Worm (Caenorhabditis elegans) whole organism, early embryonic: ENCODE results near the gene fbxa-106.

Experiments used
- B0310.2 ChIP-seq: sonication (generic microtip); optimal IDR thresholded peaks from 2 replicates; lab custom pipeline; 2016; ENCODE audit warnings: mild to moderate bottlenecking, missing genetic modification characterization, missing compliant biosample characterization
- F13C5.2 ChIP-seq: sonication (generic microtip); optimal IDR thresholded peaks from 2 replicates; lab custom pipeline; 2017; ENCODE audit warnings: mild to moderate bottlenecking, missing genetic modification characterization, inconsistent platforms, missing compliant biosample characterization
- aly-1 ChIP-seq: sonication (generic microtip); optimal IDR thresholded peaks from 2 replicates; lab custom pipeline; 2016; ENCODE audit warnings: missing genetic modification characterization, missing compliant biosample characterization
- ama-1 ChIP-seq: fragments of 150-350 bp; optimal IDR thresholded peaks from 2 replicates; lab custom pipeline; 2014
- ceh-13 ChIP-seq: fragments of 200-800 bp; sonication (Bioruptor generic); optimal IDR thresholded peaks from 2 replicates; lab custom pipeline; 2018; ENCODE audit warnings: mild to moderate bottlenecking, missing genetic modification characterization, missing compliant biosample characterization
- ceh-36 ChIP-seq: sonication (generic microtip); optimal IDR thresholded peaks from 2 replicates; lab custom pipeline; 2016; ENCODE audit warnings: missing genetic modification characterization, inconsistent platforms, missing compliant biosample characterization
- ets-7 ChIP-seq: sonication (generic microtip); optimal IDR thresholded peaks from 2 replicates; lab custom pipeline; 2016; ENCODE audit warnings: missing genotype, missing genetic modification characterization, missing compliant biosample characterization
- flt-1 ChIP-seq: fragments of 200-800 bp; sonication (Bioruptor generic); IDR thresholded peaks from 2 replicates; pipeline ENCODE4 v1.3.6; 2022; ENCODE audit warnings: missing genetic modification characterization, missing compliant biosample characterization
- hmbx-1 ChIP-seq: sonication (generic microtip); optimal IDR thresholded peaks from 2 replicates; lab custom pipeline; 2016; ENCODE audit warnings: mild to moderate bottlenecking, missing genetic modification characterization, missing compliant biosample characterization
- hmg-4 ChIP-seq: fragments of 200-800 bp; sonication (Bioruptor generic); optimal IDR thresholded peaks from 2 replicates; lab custom pipeline; 2018; ENCODE audit warnings: mild to moderate bottlenecking, missing genetic modification characterization, missing compliant biosample characterization
- hnd-1 ChIP-seq: sonication (generic microtip); optimal IDR thresholded peaks from 2 replicates; lab custom pipeline; 2016; ENCODE audit warnings: missing genetic modification characterization, missing compliant biosample characterization
- pes-1 ChIP-seq: fragments of 200-800 bp; sonication (Bioruptor generic); IDR thresholded peaks from 2 replicates; pipeline ENCODE4 v1.3.6; 2022; ENCODE audit warnings: missing genetic modification reagents, missing genetic modification characterization, missing compliant biosample characterization
- scrt-1 ChIP-seq: fragments of 200-800 bp; sonication (Bioruptor generic); IDR thresholded peaks from 2 replicates; pipeline ENCODE4 v1.3.6; 2022; ENCODE audit warnings: missing genetic modification characterization, missing compliant biosample characterization
- sea-1 ChIP-seq: fragments of 200-800 bp; sonication (Bioruptor generic); conservative IDR thresholded peaks from 2 replicates; pipeline ENCODE4 v1.3.6; 2022; ENCODE audit warnings: missing genetic modification characterization, missing compliant biosample characterization
- tbx-11 ChIP-seq: fragments of 200-800 bp; sonication (Bioruptor generic); IDR thresholded peaks from 2 replicates; pipeline ENCODE4 v1.3.6; 2022; ENCODE audit warnings: missing genetic modification characterization, missing compliant biosample characterization
- tbx-37 ChIP-seq: fragments of 200-800 bp; sonication (Bioruptor generic); conservative IDR thresholded peaks from 2 replicates; pipeline ENCODE4 v1.3.6; 2022; ENCODE audit warnings: missing genetic modification reagents, missing genetic modification characterization, missing compliant biosample characterization
- tra-4 ChIP-seq: sonication (generic microtip); optimal IDR thresholded peaks from 2 replicates; lab custom pipeline; 2017; ENCODE audit warnings: missing genetic modification characterization, missing compliant biosample characterization

fbxa-106 gene

DNA sequence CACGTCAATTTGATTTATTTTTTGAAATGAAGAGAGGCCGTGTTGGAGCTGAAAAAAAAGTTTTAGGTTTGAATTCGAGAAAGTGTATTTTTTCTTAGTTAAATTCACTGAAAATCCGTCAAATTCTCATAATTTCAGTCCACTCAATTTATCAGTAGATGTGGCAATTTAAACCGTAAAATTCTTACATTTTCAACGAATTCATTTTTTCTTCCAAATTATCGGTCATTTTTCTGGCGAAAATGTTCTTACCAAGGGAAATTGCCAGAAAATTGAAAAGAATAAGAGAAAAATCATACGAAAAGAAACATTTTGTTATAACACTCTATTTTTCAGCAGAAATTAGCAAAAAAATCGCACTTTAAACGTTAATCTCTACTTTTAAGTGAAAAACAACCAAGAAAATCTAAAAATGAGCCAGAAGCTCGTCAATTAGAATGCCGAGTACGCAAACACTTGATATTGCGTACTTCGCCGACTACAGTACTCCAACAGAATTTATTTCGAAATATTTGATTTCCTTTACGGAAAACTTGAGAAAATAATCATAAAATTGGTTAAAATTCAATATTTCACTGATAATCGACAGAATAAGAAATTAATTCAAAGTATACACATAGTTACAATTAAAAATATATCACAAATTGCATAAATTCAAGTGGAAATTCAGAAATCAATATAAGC, at the start of gene fbxa-106:
Gene fbxa-106 (minus strand): TSS at position 51 of the 684 bp plus-strand sequence.
- no peak for TF ChIP-seq aly-1
- TF ChIP-seq B0310.2 (tag; lab: Kevin White, UChicago) = no peak
- no peak for TF ChIP-seq pes-1 (GFP tag; lab: Robert Waterston, UW)
- no peak for TF ChIP-seq ceh-36 (tag; lab: Kevin White, UChicago)
- no peak for TF ChIP-seq sea-1 (GFP tag; lab: Robert Waterston, UW)
- no peak for TF ChIP-seq hnd-1 (tag; lab: Kevin White, UChicago)
- no peak for TF ChIP-seq ceh-13
- no peak for TF ChIP-seq hmg-4 (GFP tag; lab: Kevin White, UChicago)
- TF ChIP-seq tra-4 (tag; lab: Kevin White, UChicago) = no peak
- no peak for TF ChIP-seq flt-1 (GFP tag; lab: Robert Waterston, UW)
- TF ChIP-seq hmbx-1 = no peak
- TF ChIP-seq ets-7 (tag; lab: Kevin White, UChicago) = no peak
- TF ChIP-seq tbx-37 (GFP tag; lab: Robert Waterston, UW) = no peak
- no peak for TF ChIP-seq scrt-1 (GFP tag; lab: Robert Waterston, UW)
- no peak for TF ChIP-seq ama-1
- no peak for TF ChIP-seq tbx-11
- TF ChIP-seq F13C5.2 (tag; lab: Kevin White, UChicago) = no peak

DNA sequence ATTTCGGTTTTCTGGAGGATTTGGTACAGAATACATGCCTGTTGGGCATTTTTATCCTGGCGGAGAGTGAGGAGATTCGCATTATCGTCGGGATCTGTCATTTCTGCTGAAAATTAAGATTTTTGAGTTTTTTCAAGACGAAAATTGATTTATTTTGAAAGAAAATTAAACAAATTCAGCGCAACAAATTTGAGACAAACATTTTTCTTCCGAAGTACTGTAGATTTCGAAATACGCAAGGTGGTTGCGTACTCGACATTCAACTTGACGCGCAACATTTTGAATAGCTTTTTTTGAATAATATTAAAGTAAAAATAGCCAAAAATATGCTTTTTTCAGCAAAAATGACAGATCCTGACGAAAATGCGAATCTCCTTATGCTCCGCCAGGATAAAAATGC, 49.4 kb upstream of the fbxa-106 start, which contains the start of gene Y37H2A.7:
Gene Y37H2A.7 (minus strand): TSS at position 101 of the 400 bp plus-strand sequence.
- TF ChIP-seq tra-4 (tag; lab: Kevin White, UChicago) (no peak), F13C5.2 (tag; lab: Kevin White, UChicago) (no peak), ceh-36 (tag; lab: Kevin White, UChicago) (no peak), hmg-4 (GFP tag; lab: Kevin White, UChicago) (no peak), scrt-1 (GFP tag; lab: Robert Waterston, UW) (no peak), tbx-11 (no peak), ceh-13 (no peak), sea-1 (GFP tag; lab: Robert Waterston, UW) (no peak), B0310.2 (tag; lab: Kevin White, UChicago) (no peak), pes-1 (GFP tag; lab: Robert Waterston, UW) (no peak), hmbx-1 (no peak)

DNA sequence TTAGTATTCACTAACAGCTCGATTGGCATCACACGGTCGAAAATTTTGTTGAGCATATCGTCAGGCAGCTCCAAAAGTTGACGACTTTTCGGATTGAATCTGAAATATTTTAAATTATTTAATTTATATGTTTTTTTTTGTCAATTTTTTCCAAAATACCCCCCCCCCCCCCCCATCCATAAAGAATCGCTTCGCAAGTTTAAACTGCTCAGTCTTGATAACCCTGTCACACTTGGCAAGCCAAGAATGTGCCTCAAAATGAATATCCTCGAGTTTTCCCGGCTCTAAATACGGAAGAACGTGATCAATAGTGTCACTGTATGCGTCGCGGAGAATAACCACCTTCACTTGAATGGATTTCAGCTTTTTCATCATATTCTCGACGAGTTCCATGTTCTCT, 48.2 kb upstream of the fbxa-106 start, which contains the start of gene Y37H2A.18:
Gene Y37H2A.18 (minus strand): TSS at position 101 of the 400 bp plus-strand sequence.
- TF ChIP-seq hmbx-1 (no peak), sea-1 (GFP tag; lab: Robert Waterston, UW) (no peak), B0310.2 (tag; lab: Kevin White, UChicago) (no peak), flt-1 (GFP tag; lab: Robert Waterston, UW) (no peak), aly-1 (no peak), hnd-1 (tag; lab: Kevin White, UChicago) (no peak), tra-4 (tag; lab: Kevin White, UChicago) (no peak), ceh-13 (no peak), ceh-36 (tag; lab: Kevin White, UChicago) (no peak), F13C5.2 (tag; lab: Kevin White, UChicago) (no peak), scrt-1 (GFP tag; lab: Robert Waterston, UW) (no peak)

DNA sequence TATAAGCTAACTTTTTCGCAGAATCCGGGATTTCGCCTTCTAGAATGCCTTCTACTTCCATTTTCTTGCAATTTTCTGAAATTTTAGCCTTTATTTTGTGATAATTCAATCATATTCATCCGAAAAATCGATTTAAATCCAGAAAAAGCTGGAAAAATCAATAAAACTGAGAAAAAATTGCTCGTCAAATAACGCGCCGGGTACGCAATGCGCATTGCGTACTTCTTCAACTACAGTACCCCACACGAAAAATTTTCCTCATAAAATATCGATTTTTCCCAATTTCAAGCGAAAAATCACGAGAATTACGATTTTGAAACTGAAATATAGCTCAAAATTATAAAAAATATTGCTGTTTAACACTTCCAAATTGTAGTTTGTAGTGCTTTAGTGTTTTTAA, 46.0 kb upstream of the fbxa-106 start, which contains the start of gene Y37H2A.12:
Gene Y37H2A.12 (minus strand): TSS at position 81 of the 400 bp plus-strand sequence.
- no peak for TF ChIP-seq hmg-4 (GFP tag; lab: Kevin White, UChicago)
- no peak for TF ChIP-seq pes-1 (GFP tag; lab: Robert Waterston, UW)
- TF ChIP-seq tra-4 (tag; lab: Kevin White, UChicago) = no peak
- no peak for TF ChIP-seq aly-1
- no peak for TF ChIP-seq tbx-37 (GFP tag; lab: Robert Waterston, UW)
- no peak for TF ChIP-seq sea-1 (GFP tag; lab: Robert Waterston, UW)
- TF ChIP-seq hnd-1 (tag; lab: Kevin White, UChicago) = no peak
- no peak for TF ChIP-seq tbx-11
- no peak for TF ChIP-seq ceh-13
- no peak for TF ChIP-seq B0310.2 (tag; lab: Kevin White, UChicago)
- TF ChIP-seq flt-1 (GFP tag; lab: Robert Waterston, UW) = no peak
- TF ChIP-seq hmbx-1 = no peak
- no peak for TF ChIP-seq ceh-36 (tag; lab: Kevin White, UChicago)
- no peak for TF ChIP-seq ama-1
- TF ChIP-seq ets-7 (tag; lab: Kevin White, UChicago) = no peak
- no peak for TF ChIP-seq F13C5.2 (tag; lab: Kevin White, UChicago)
- no peak for TF ChIP-seq scrt-1 (GFP tag; lab: Robert Waterston, UW)

DNA sequence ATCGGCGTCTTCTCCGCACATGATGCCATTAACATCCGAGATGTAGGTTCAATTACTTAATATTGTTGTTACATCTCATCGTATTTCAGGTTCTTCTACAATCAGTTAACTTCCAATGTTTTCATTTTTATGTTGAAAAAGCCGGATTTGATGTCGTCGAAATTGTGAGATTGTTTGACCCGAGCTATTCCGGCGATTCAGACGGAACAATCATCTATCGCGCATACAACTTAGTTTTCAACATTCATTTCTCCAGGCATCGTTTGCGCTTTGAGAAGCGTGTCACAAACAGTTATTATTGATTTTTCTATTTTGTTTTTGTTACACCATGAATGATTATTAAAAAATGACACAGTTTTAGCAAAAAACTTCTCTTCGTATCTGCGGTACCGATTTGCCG, 43.5 kb upstream of the fbxa-106 start:
- TF ChIP-seq ceh-36 (tag; lab: Kevin White, UChicago) = no peak
- no peak for TF ChIP-seq tbx-37 (GFP tag; lab: Robert Waterston, UW)
- no peak for TF ChIP-seq pes-1 (GFP tag; lab: Robert Waterston, UW)
- TF ChIP-seq ama-1 = no peak
- TF ChIP-seq ets-7 (tag; lab: Kevin White, UChicago) = no peak
- no peak for TF ChIP-seq hmbx-1
- no peak for TF ChIP-seq aly-1
- TF ChIP-seq scrt-1 (GFP tag; lab: Robert Waterston, UW) = no peak

DNA sequence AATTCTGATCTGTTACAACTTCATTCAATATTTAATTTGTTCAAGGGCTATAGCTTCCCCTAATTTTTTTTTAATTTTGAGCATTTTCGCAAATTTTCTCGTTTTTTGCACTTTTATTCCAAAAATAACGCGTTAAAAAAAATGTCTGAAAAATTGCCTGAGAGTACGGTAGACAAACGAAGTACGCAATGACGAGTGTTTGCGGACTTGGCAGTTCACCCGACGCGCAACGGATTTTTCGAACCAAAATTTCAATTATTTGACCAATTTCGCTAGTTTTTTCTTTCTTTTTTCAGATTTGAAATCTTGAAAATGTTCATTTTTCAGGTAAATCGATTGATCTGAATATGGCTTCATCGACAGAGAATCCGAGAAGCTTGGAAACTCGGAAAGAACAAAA, 42.2 kb upstream of the fbxa-106 start, which contains the start of gene fbxa-211:
Gene fbxa-211 (plus strand): TSS at position 328 of the 400 bp plus-strand sequence.
- no peak for TF ChIP-seq tbx-37 (GFP tag; lab: Robert Waterston, UW)

DNA sequence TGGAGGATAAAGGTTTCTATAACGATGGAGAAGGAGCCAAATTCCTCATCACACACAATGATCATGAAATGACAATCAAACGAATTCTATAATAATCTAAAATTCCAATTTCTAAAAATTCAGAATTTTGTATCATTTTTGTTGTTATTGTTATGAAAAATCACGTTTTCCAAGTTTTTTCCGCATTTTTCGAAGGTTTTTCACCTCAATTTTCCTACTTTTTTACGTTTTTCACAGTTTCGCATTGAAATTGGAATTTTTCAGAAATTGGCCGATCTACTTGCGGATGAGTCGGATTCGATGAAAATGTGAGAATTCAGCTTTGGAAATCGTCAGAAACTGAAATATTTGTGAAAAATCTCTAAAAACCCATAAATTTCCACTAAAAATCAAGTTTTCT, 40.1 kb upstream of the fbxa-106 start, which contains the start of gene fbxa-210:
Gene fbxa-210 (plus strand): TSS at position 301 of the 400 bp plus-strand sequence.
- TF ChIP-seq aly-1 (no peak), pes-1 (GFP tag; lab: Robert Waterston, UW) (no peak), sea-1 (GFP tag; lab: Robert Waterston, UW) (no peak), F13C5.2 (tag; lab: Kevin White, UChicago) (no peak), tbx-11 (no peak), hmbx-1 (no peak), tbx-37 (GFP tag; lab: Robert Waterston, UW) (no peak), flt-1 (GFP tag; lab: Robert Waterston, UW) (no peak), ets-7 (tag; lab: Kevin White, UChicago) (no peak), hnd-1 (tag; lab: Kevin White, UChicago) (no peak)
